Worm (Caenorhabditis elegans) whole organism, L1 larva: ENCODE results near the gene Y43F8B.9.

ENCODE experiments used
- ama-1 ChIP-seq: fragments of 150-350 bp; optimal IDR thresholded peaks from 2 replicates; lab custom pipeline; 2014
- lin-13 ChIP-seq: fragments of 150-350 bp; optimal IDR thresholded peaks from 2 replicates; lab custom pipeline; 2014; ENCODE audit warnings: missing biosample characterization, missing genetic modification reagents, missing genetic modification characterization

DNA sequence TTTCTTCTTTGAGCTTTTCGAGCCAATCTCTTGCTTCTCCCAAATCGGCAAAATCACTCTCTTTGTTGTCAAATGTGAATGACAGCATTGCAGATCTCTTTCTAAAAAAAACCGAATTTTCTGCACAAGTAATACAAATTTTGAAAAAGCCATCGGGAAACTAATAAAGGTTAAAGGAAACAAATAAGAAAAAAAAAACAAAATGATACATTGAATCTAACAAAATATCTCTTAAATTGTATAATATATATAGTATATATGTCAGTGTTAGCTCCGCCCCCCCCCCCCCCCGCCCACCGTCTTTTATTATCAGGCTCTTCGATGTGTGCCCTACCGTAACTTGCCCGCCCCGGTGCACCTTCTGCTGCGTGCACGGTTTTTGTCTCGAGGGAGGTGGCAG is 45.0 kb upstream of the Y43F8B.9 start, which contains the start of gene C25F9.11:
- TF ChIP-seq lin-13 (no peak), ama-1 (lab: Kevin White, UChicago) (no peak)
